Worm (Caenorhabditis elegans) whole organism, midembryonic: ENCODE results near the gene inx-5.

Source experiments
- T22C8.4 ChIP-seq: fragments of 200-800 bp; sonication (Bioruptor generic); IDR thresholded peaks from 2 replicates; pipeline ENCODE4 v1.3.6; 2022; ENCODE audit warnings: missing genetic modification characterization, missing compliant biosample characterization
- cog-1 ChIP-seq: sonication (generic microtip); optimal IDR thresholded peaks from 2 replicates; lab custom pipeline; 2016; ENCODE audit warnings: missing genetic modification characterization, missing compliant biosample characterization
- flt-1 ChIP-seq: fragments of 200-800 bp; sonication (Bioruptor generic); IDR thresholded peaks from 2 replicates; pipeline ENCODE4 v1.3.6; 2022; ENCODE audit warnings: missing genetic modification characterization, missing compliant biosample characterization
- klf-2 ChIP-seq: fragments of 200-800 bp; sonication (Bioruptor generic); conservative IDR thresholded peaks from 2 replicates; pipeline ENCODE4 v1.3.6; 2022; ENCODE audit warnings: missing genetic modification reagents, missing genetic modification characterization, missing compliant biosample characterization
- med-1 ChIP-seq: sonication (generic microtip); optimal IDR thresholded peaks from 2 replicates; lab custom pipeline; 2017; ENCODE audit warnings: missing genetic modification characterization, mild to moderate bottlenecking, missing compliant biosample characterization, antibody characterized with exemption, missing genetic modification reagents; ENCODE audit not compliant: insufficient read depth
- ref-1 ChIP-seq: fragments of 200-800 bp; sonication (Bioruptor generic); conservative IDR thresholded peaks from 2 replicates; pipeline ENCODE4 v1.3.6; 2022; ENCODE audit warnings: missing genetic modification reagents, missing genetic modification characterization, missing compliant biosample characterization
- tab-1 ChIP-seq: fragments of 200-800 bp; sonication (Bioruptor generic); IDR thresholded peaks from 2 replicates; pipeline ENCODE4 v1.3.6; 2022; ENCODE audit warnings: missing genetic modification characterization, missing compliant biosample characterization
- ztf-23 ChIP-seq: fragments of 200-800 bp; sonication (Bioruptor generic); IDR thresholded peaks from 2 replicates; pipeline ENCODE4 v1.3.6; 2022; ENCODE audit warnings: missing genetic modification reagents, missing genetic modification characterization, missing compliant biosample characterization
- ztf-29 ChIP-seq: fragments of 200-800 bp; sonication (Bioruptor generic); IDR thresholded peaks from 2 replicates; pipeline ENCODE4 v1.3.6; 2022; ENCODE audit warnings: missing genetic modification reagents, missing genetic modification characterization, missing compliant biosample characterization

inx-5 gene

DNA sequence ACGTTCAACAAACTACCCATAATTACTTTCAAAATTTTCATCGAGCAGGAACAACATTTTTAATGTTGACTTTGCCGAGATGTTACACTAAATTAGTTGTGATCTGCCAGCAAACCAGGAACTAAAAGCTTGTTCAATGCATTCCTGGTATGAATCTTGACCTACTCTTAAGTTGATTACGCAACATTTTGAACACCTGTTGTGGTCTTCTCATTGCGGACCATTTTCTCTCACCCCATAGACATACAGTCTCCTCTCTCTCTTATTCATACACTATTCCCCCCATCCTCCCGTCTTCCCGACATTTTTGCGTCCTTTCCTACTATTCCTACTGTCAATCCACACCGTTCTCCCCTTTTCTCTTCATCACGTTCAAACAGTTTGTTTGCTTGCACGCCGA is 28.7 kb downstream of the inx-5 start:
- TF ChIP-seq ztf-29 (GFP tag; lab: Robert Waterston, UW) (no peak), cog-1 (tag; lab: Kevin White, UChicago) (no peak), ref-1 (no peak)

DNA sequence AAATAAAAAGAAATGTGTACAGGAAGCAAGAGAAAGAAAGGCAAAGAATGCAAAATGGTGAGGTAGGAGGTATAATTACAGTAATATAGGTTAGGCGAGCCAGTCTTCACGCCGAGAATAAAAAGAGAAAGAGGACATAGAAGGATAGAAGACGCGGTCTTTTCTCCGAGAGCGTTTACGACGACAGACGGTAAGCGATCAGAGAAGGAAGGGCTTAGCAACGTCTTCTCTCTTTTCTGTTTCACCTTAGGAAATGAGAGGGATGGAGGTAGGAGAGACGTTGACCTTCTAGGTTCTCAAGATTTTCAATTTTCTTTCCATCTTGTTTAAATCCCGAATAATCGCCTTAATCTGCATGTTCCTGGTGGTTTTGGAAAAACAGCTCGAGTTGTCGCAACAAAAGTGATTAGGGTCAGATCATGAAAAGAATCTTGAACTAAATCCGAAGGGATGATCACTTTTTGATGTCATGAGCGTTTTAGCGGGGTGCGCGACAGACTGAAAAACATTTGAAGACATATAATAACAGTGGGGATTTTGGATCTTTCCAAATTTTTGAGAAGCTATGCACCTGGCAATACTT is 31.1 kb downstream of the inx-5 start, which contains the start of gene cutl-29:
TSS of gene cutl-29 (minus strand) at position 51 of the 583 bp plus-strand sequence.
- no peak for TF ChIP-seq tab-1 (GFP tag; lab: Robert Waterston, UW)
- no peak for TF ChIP-seq ref-1
- no peak for TF ChIP-seq klf-2 (GFP tag; lab: Robert Waterston, UW)
- no peak for TF ChIP-seq ztf-23
- TF ChIP-seq flt-1 (GFP tag; lab: Robert Waterston, UW), result no peak
- no peak for TF ChIP-seq T22C8.4
- no peak for TF ChIP-seq ztf-29 (GFP tag; lab: Robert Waterston, UW)
- no peak for TF ChIP-seq cog-1 (tag; lab: Kevin White, UChicago)
- no peak for TF ChIP-seq med-1 (GFP tag; lab: Kevin White, UChicago)

DNA sequence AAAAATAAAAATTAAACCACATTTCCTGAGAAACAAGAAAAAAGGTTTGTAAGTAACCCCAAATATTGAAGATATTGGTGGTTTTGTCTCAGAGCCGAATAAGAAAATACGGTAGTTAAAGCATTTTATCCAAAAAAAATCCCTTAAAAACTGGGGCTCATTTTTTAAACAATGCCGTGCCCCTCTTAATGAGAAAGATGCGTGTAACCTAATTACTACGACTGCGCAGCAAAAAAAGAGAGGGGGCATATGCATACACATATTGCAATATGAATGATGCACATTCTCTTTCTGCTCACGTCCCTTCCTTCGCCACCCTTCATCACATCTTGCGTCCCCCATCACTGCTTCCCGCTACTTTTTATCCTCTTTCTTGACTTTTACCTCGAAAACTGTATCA is 34.1 kb downstream of the inx-5 start:
- no peak for TF ChIP-seq T22C8.4

DNA sequence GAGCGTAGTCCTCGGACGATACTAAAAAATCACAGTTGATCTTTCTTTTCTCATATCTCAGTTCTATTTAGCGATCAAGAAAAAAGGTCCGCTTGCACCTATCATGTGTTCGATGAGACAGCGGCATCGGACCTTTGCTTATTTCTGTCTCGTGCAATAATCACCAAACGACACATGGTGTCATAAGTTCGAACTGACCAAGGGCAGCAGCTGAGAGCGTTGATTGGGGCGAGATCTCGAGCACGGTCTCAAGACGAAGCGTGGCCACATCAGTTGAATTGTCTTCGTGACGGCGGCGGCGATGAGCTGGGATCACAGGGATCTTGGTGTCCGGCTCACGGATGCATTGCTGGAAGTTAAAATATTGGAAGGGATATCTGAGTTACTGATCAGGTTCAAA is 39.5 kb downstream of the inx-5 start:
- TF ChIP-seq tab-1 (GFP tag; lab: Robert Waterston, UW) (no peak), ref-1 (no peak), ztf-29 (GFP tag; lab: Robert Waterston, UW) (no peak), med-1 (GFP tag; lab: Kevin White, UChicago) (no peak), ztf-23 (no peak), T22C8.4 (no peak), cog-1 (tag; lab: Kevin White, UChicago) (no peak), flt-1 (GFP tag; lab: Robert Waterston, UW) (no peak)

DNA sequence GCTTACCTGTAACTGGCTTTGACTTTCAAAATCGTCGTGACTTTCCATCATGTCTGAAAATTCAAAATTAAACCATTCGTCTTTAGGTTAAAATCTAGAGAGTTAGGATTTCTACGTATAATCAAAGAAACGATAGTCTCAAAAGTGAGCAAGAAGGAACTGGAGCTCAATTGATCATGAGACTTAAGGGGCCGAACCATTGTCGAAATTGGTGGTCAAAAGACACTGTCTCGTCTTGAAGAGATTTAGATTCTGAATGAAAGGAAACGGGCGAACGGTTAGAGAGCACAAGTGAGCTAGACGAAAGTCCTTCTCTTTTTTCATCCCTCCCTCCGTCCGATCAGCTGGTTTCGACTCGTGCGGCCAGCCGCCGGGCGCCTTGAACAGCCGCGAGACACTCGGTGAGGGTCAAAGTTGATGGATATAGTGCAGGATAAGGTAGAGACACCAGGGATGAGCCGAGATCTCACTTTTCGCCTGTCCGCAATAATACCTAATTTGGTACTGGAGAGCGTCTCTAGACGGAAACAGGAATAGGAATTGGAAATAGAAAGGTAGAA is 41.0 kb downstream of the inx-5 start, which contains the start of gene M60.7:
TSS of gene M60.7 (minus strand) at position 51 of the 560 bp plus-strand sequence.
- no peak for TF ChIP-seq ref-1
- TF ChIP-seq ztf-23, result no peak
- TF ChIP-seq ztf-29 (GFP tag; lab: Robert Waterston, UW), result no peak
- TF ChIP-seq med-1 (GFP tag; lab: Kevin White, UChicago), result no peak
- TF ChIP-seq cog-1 (tag; lab: Kevin White, UChicago), result no peak
- no peak for TF ChIP-seq klf-2 (GFP tag; lab: Robert Waterston, UW)
- TF ChIP-seq T22C8.4, result no peak
- no peak for TF ChIP-seq tab-1 (GFP tag; lab: Robert Waterston, UW)
- no peak for TF ChIP-seq flt-1 (GFP tag; lab: Robert Waterston, UW)

DNA sequence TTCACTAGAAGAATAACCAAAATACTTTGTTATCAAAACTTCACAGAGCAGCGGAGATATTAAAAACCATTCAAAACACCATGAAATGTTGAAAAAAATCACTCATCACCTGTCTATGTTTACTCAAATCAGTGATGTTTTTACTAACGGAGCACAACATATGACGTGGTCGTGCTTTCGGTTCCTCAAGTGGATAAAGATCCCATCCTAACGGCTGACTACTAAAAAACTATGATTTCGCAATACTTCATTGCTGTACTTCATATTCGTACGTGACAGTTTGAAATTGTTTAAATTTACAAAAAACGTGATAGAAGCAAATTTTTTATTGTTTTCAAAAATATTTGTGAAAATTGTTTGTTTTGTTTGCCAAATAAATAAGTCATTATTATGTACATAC is 44.5 kb downstream of the inx-5 start:
- TF ChIP-seq ztf-29 (GFP tag; lab: Robert Waterston, UW), result no peak
- TF ChIP-seq T22C8.4, result no peak
- TF ChIP-seq med-1 (GFP tag; lab: Kevin White, UChicago), result no peak
- TF ChIP-seq klf-2 (GFP tag; lab: Robert Waterston, UW), result no peak
- TF ChIP-seq ztf-23, result no peak
- TF ChIP-seq flt-1 (GFP tag; lab: Robert Waterston, UW), result no peak
- TF ChIP-seq ref-1, result no peak
- TF ChIP-seq cog-1 (tag; lab: Kevin White, UChicago), result no peak
- no peak for TF ChIP-seq tab-1 (GFP tag; lab: Robert Waterston, UW)

DNA sequence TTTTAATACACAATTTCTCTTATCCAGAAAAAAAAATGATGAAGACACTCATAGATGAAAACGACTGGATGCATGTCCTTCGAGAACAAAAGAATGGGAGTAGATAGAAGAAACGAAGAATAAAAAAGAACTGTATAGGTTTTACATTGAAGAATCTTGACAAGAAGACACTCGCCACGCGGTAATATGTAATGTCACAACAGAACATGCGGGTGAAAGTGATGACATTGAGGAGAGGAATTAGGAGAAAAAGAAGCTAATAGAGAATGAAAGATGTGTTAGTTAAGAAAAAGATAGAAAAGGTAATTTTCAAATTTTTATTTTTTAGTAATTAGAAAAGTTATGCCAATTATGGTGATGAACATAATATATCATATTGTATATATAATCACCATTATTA is 46.8 kb downstream of the inx-5 start:
- TF ChIP-seq T22C8.4 (no peak), ztf-29 (GFP tag; lab: Robert Waterston, UW) (no peak), ztf-23 (no peak), flt-1 (GFP tag; lab: Robert Waterston, UW) (no peak), klf-2 (GFP tag; lab: Robert Waterston, UW) (no peak), tab-1 (GFP tag; lab: Robert Waterston, UW) (no peak), ref-1 (no peak), cog-1 (tag; lab: Kevin White, UChicago) (no peak), med-1 (GFP tag; lab: Kevin White, UChicago) (no peak)

DNA sequence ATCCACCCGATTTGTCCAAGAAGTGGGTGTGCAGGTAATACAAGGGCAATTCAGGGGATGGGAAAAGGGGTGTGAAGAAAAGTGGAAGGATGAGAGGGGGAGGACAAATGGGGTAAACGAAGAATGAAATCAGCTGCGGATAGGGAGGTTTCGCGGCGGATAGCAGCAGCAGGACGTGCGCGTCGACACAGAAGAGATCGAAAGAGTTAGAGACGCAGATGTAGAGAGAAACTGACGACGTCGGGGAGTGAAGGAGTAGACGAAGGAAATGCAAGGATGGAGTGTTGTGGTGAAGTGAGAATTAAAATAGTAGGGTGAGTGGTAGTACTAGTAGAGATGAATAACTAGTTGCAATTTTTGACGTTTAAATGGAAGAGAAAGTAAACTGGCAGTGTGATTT is 49.9 kb downstream of the inx-5 start, which contains the start of gene M60.6:
TSS of gene M60.6 (minus strand) at position 166 of the 400 bp plus-strand sequence.
- no peak for TF ChIP-seq ztf-29 (GFP tag; lab: Robert Waterston, UW)
- TF ChIP-seq klf-2 (GFP tag; lab: Robert Waterston, UW), result no peak
- no peak for TF ChIP-seq T22C8.4
- TF ChIP-seq ztf-23, result no peak
- no peak for TF ChIP-seq cog-1 (tag; lab: Kevin White, UChicago)
- TF ChIP-seq ref-1, result no peak
- TF ChIP-seq med-1 (GFP tag; lab: Kevin White, UChicago), result no peak
- no peak for TF ChIP-seq flt-1 (GFP tag; lab: Robert Waterston, UW)
- TF ChIP-seq tab-1 (GFP tag; lab: Robert Waterston, UW), result no peak
